Worm (Caenorhabditis elegans): ENCODE data around the gene nhr-163.

The nhr-163 gene

DNA sequence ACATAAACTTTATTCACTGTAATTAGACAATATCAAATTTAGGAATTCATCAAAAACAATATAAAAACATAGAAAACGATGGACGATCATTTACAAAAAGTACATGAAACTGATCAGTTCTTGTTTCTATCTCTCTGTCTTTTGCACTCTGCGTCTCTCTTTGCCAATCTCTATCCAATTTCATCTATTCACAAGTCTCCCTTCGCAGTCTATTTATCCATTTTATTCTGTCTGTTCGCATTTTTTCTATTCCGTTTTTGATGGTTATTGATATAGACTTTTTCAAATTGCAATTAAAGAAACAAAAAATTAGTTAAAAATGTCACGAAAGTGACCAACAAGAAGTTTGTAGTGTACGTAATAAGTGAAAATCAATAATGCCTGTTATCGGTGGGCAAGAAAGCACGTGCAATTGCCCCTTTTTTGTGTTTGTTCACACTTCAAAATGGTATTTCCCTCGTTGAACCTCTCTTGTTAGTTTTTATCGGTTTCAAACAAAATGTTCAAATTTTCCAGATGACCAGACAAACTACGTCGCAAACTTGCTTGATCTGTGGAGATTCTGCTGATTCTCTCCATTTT is 12.6 kb upstream of the nhr-163 start, which contains the start of gene nhr-42 (continued):
- TF ChIP-seq fkh-4 (tag; optimal IDR thresholded peaks at IDR 0.05; ENCODE audit: borderline replicate concordance) (no peak), nhr-71 (tag; optimal IDR thresholded peaks at IDR 0.05) (peak; percentile 50), fkh-10 (GFP tag; optimal IDR thresholded peaks at IDR 0.05) (no peak), unc-62 (GFP tag; optimal IDR thresholded peaks at IDR 0.05) (no peak), aha-1 (tag; optimal IDR thresholded peaks at IDR 0.05) (no peak), ztf-11 (tag; optimal IDR thresholded peaks at IDR 0.05) (no peak), rnt-1 (tag; optimal IDR thresholded peaks at IDR 0.05) (no peak), C04F5.9 (tag; optimal IDR thresholded peaks at IDR 0.05) (no peak), F16B12.6 (tag; optimal IDR thresholded peaks at IDR 0.05) (no peak), ceh-90 (tag; optimal IDR thresholded peaks at IDR 0.05) (no peak), nhr-237 (tag; optimal IDR thresholded peaks at IDR 0.05) (peak; percentile 17), nhr-12 (tag; optimal IDR thresholded peaks at IDR 0.05) (no peak), nhr-11 (tag; optimal IDR thresholded peaks at IDR 0.05) (no peak), nhr-85 (tag) (peak; percentile 84), hpl-2 (GFP tag; optimal IDR thresholded peaks at IDR 0.05) (no peak), unc-98 (GFP tag; IDR thresholded peaks at IDR 0.05) (no peak), mdl-1 (tag; optimal IDR thresholded peaks at IDR 0.05) (peak in 1 of 2 experiments; percentile 58), hlh-4 (tag; optimal IDR thresholded peaks at IDR 0.05) (no peak), snu-23 (GFP tag; optimal IDR thresholded peaks at IDR 0.05) (peak; percentile 50), elt-2 (tag; optimal IDR thresholded peaks at IDR 0.05) (peak; percentile 55), pax-3 (tag; optimal IDR thresholded peaks at IDR 0.05) (no peak), ceh-63 (GFP tag; optimal IDR thresholded peaks at IDR 0.05) (no peak), efl-1 (optimal IDR thresholded peaks at IDR 0.05) (peak; percentile 2 to 3), efl-1 (GFP tag; optimal IDR thresholded peaks at IDR 0.05 in 1 of 2) (peak; percentile 1 to 77), C16A3.4 (tag; optimal IDR thresholded peaks at IDR 0.05) (no peak), ama-1 (optimal IDR thresholded peaks at IDR 0.05) (no peak), Y116A8C.19 (tag; optimal IDR thresholded peaks at IDR 0.05; ENCODE audit: borderline replicate concordance) (no peak), mef-2 (tag; optimal IDR thresholded peaks at IDR 0.05) (no peak)

DNA sequence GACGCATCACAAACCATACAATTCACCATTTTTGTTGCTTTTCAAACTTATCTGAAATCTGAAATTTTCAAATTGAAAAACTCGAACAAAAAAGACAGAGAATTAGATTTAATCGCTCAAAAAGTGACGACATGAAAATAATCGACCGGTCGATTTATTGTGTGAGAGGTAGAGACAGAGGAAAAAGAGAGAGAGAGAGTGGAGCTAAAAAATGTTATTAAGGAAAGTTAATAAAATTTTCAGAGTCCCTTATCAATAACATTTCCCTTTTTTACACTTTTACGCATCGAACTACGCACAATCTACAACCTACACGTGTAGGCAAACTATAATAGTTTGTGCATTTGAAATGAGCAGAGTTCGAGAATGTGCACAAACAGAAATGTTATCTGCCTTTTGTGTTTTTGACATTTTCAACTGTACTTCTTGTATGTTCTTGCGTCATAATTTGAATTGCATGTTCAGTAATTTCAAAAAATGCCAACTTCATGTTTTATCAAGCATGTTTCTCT is 11.3 kb upstream of the nhr-163 start, which contains the start of gene nhr-107:
TSS of gene nhr-107 (minus strand) at position 51 of the 512 bp plus-strand sequence.
- TF ChIP-seq zip-4 (GFP tag; optimal IDR thresholded peaks at IDR 0.05), result no peak
- TF ChIP-seq efl-1 (optimal IDR thresholded peaks at IDR 0.05), result no peak
- peak in 1 of 2 experiments; percentile 37 for TF ChIP-seq efl-1 (GFP tag; optimal IDR thresholded peaks at IDR 0.05 in 1 of 2)

DNA sequence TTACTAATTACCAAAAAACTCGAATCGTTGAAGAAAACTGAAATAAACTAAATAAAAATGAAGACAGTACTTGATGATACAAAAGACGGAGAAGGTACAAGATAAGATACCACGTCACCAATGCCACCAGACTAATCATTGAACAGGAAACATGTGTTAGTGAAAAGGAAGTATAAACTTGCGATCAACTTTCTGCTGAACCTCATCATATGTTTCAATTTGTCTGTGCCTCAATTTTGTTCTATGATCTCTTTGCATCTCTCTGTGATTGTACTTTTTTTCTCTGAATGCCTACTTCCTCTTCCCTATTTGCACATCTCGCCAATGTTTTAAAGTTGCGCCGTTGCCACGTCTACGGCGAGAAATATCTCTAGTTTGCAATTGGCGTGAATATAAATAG is 8.2 kb upstream of the nhr-163 start:
- TF ChIP-seq unc-130 (tag; optimal IDR thresholded peaks at IDR 0.05) (peak; percentile 14), nhr-84 (tag; optimal IDR thresholded peaks at IDR 0.05) (no peak), lin-39 (tag; optimal IDR thresholded peaks at IDR 0.05) (no peak), ceh-8 (GFP tag; optimal IDR thresholded peaks at IDR 0.05) (no peak), mab-9 (GFP tag; IDR thresholded peaks at IDR 0.05) (peak; percentile 15; the same call in 1 of the 2 replicates), fkh-8 (tag; optimal IDR thresholded peaks at IDR 0.05) (peak; percentile 90), irx-1 (tag; optimal IDR thresholded peaks at IDR 0.05) (peak; percentile 29), mdl-1 (tag; optimal IDR thresholded peaks at IDR 0.05) (peak in 1 of 2 experiments; percentile 33), nhr-237 (tag; optimal IDR thresholded peaks at IDR 0.05) (peak; percentile 37), lin-14 (GFP tag; optimal IDR thresholded peaks at IDR 0.05) (peak; percentile 81), snu-23 (GFP tag; optimal IDR thresholded peaks at IDR 0.05) (peak; percentile 71), skn-1 (tag; optimal IDR thresholded peaks at IDR 0.05) (no peak), fos-1 (tag; optimal IDR thresholded peaks at IDR 0.05) (no peak), xbp-1 (tag; optimal IDR thresholded peaks at IDR 0.05) (peak; percentile 2), pqm-1 (tag; optimal IDR thresholded peaks at IDR 0.05) (no peak), elt-2 (tag; optimal IDR thresholded peaks at IDR 0.05) (peak; percentile 23), elt-3 (tag; optimal IDR thresholded peaks at IDR 0.05) (peak; percentile 53 to 97 (median 94)), dpl-1 (GFP tag; optimal IDR thresholded peaks at IDR 0.05) (peak in 1 of 3 experiments; percentile 12), swsn-7 (tag; optimal IDR thresholded peaks at IDR 0.05) (peak; percentile 2), jun-1 (tag; optimal IDR thresholded peaks at IDR 0.05) (peak; percentile 25), nhr-71 (tag; optimal IDR thresholded peaks at IDR 0.05) (peak; percentile 85), nhr-85 (tag) (peak; percentile 98), ama-1 (optimal IDR thresholded peaks at IDR 0.05) (no peak), lsy-2 (tag; optimal IDR thresholded peaks at IDR 0.05) (peak; percentile 22 to 24), nhr-90 (tag; optimal IDR thresholded peaks at IDR 0.05; ENCODE audit: poor library complexity) (peak; percentile 45), ztf-11 (tag; optimal IDR thresholded peaks at IDR 0.05) (no peak), ztf-4 (tag; optimal IDR thresholded peaks at IDR 0.05) (no peak), lin-35 (GFP tag; optimal IDR thresholded peaks at IDR 0.05) (peak in 1 of 2 experiments; percentile 74)

Measured in whole organism, L1 larva.